Worm (Caenorhabditis elegans): ENCODE measurements around the gene rbx-1.

The rbx-1 gene

ce11 chrV:9731852-9732251 is 41.5 kb upstream of the rbx-1 start:
- TF ChIP-seq unc-62 (GFP tag; optimal IDR thresholded peaks at IDR 0.05) (peak; percentile 65), blmp-1 (tag; optimal IDR thresholded peaks at IDR 0.05) (no peak), ham-2 (GFP tag; optimal IDR thresholded peaks at IDR 0.05) (peak; percentile 28)

- no peak for TF ChIP-seq snpc-4 (tag; optimal IDR thresholded peaks at IDR 0.05)
- peak; percentile 37 for TF ChIP-seq ces-1 (GFP tag; optimal IDR thresholded peaks at IDR 0.05)
- peak; percentile 97 for TF ChIP-seq ham-2 (GFP tag; optimal IDR thresholded peaks at IDR 0.05)
- TF ChIP-seq bed-3 (GFP tag; optimal IDR thresholded peaks at IDR 0.05), result no peak
- peak; percentile 32 for TF ChIP-seq nhr-76 (tag; optimal IDR thresholded peaks at IDR 0.05)
- TF ChIP-seq blmp-1 (tag; optimal IDR thresholded peaks at IDR 0.05), result peak; percentile 11
- TF ChIP-seq drap-1 (GFP tag; optimal IDR thresholded peaks at IDR 0.05), result no peak
- TF ChIP-seq flh-1 (GFP tag; optimal IDR thresholded peaks at IDR 0.05), result peak; percentile 54
- TF ChIP-seq elt-3 (tag; optimal IDR thresholded peaks at IDR 0.05), result no peak
- TF ChIP-seq ceh-43 (GFP tag; optimal IDR thresholded peaks at IDR 0.05), result peak; percentile 55
- TF ChIP-seq nhr-28 (tag; optimal IDR thresholded peaks at IDR 0.05), result no peak
- peak; percentile 37 for TF ChIP-seq lin-32 (GFP tag; optimal IDR thresholded peaks at IDR 0.05)
- TF ChIP-seq elt-1 (tag; optimal IDR thresholded peaks at IDR 0.05; ENCODE audit: borderline replicate concordance, insufficient read depth), result no peak
- TF ChIP-seq unc-62 (GFP tag; optimal IDR thresholded peaks at IDR 0.05), result peak; percentile 83
- TF ChIP-seq lsy-2 (tag; optimal IDR thresholded peaks at IDR 0.05), result peak; percentile 95
- TF ChIP-seq nhr-2 (tag; optimal IDR thresholded peaks at IDR 0.05), result peak; percentile 55
- TF ChIP-seq lin-13 (tag; optimal IDR thresholded peaks at IDR 0.05), result peak; percentile 82
- TF ChIP-seq nhr-12 (tag; optimal IDR thresholded peaks at IDR 0.05), result peak; percentile 48
- TF ChIP-seq sptf-1 (tag; optimal IDR thresholded peaks at IDR 0.05), result peak; percentile 90
- TF ChIP-seq mep-1 (tag; optimal IDR thresholded peaks at IDR 0.05), result peak; percentile 38
- TF ChIP-seq ceh-83 (GFP tag; optimal IDR thresholded peaks at IDR 0.05), result no peak
- TF ChIP-seq cnd-1 (tag; optimal IDR thresholded peaks at IDR 0.05), result peak; percentile 17
- peak; percentile 90 for TF ChIP-seq mls-2 (tag; optimal IDR thresholded peaks at IDR 0.05)
- TF ChIP-seq hlh-1 (tag; optimal IDR thresholded peaks at IDR 0.05), result peak; percentile 70
- peak; percentile 48 for TF ChIP-seq ceh-39 (tag; optimal IDR thresholded peaks at IDR 0.05)
- TF ChIP-seq M03D4.4 (tag; optimal IDR thresholded peaks at IDR 0.05), result peak; percentile 78
- TF ChIP-seq zip-8 (tag; optimal IDR thresholded peaks at IDR 0.05), result no peak
- peak; percentile 77 for TF ChIP-seq ztf-11 (tag; optimal IDR thresholded peaks at IDR 0.05)
- peak; percentile 35 for TF ChIP-seq sem-2 (GFP tag; optimal IDR thresholded peaks at IDR 0.05)
- no peak for TF ChIP-seq unc-39 (tag; optimal IDR thresholded peaks at IDR 0.05)
- TF ChIP-seq tbx-8 (GFP tag; optimal IDR thresholded peaks at IDR 0.05), result peak; percentile 55
- peak; percentile 79 for TF ChIP-seq pha-4 (tag; optimal IDR thresholded peaks at IDR 0.05)
- TF ChIP-seq mab-5 (tag; optimal IDR thresholded peaks at IDR 0.05), result peak; percentile 42
- peak; percentile 80 for TF ChIP-seq nhr-237 (tag; optimal IDR thresholded peaks at IDR 0.05)
- peak; percentile 98 for TF ChIP-seq unc-120 (tag; optimal IDR thresholded peaks at IDR 0.05; ENCODE audit: poor library complexity, severe bottlenecking)
Observed at ce11 chrV:9730743-9731706, 40.7 kb upstream of the rbx-1 start.

ce11 chrV:9729462-9730162 is 39.3 kb upstream of the rbx-1 start, which contains the start of the genes aagr-3 and drap-1:
Gene aagr-3 (minus strand): TSS chrV:9729512.
Gene drap-1 (plus strand): TSS chrV:9730106.
- no peak for TF ChIP-seq flh-1 (GFP tag; optimal IDR thresholded peaks at IDR 0.05)
- TF ChIP-seq mls-2 (tag; optimal IDR thresholded peaks at IDR 0.05), result no peak
- TF ChIP-seq ceh-83 (GFP tag; optimal IDR thresholded peaks at IDR 0.05), result no peak
- no peak for TF ChIP-seq nhr-12 (tag; optimal IDR thresholded peaks at IDR 0.05)
- TF ChIP-seq hlh-1 (tag; optimal IDR thresholded peaks at IDR 0.05), result peak; percentile 16
- TF ChIP-seq elt-1 (tag; optimal IDR thresholded peaks at IDR 0.05; ENCODE audit: borderline replicate concordance, insufficient read depth), result no peak
- no peak for TF ChIP-seq sem-2 (GFP tag; optimal IDR thresholded peaks at IDR 0.05)
- TF ChIP-seq blmp-1 (tag; optimal IDR thresholded peaks at IDR 0.05), result no peak
- TF ChIP-seq nhr-2 (tag; optimal IDR thresholded peaks at IDR 0.05), result no peak
- no peak for TF ChIP-seq snpc-4 (tag; optimal IDR thresholded peaks at IDR 0.05)
- no peak for TF ChIP-seq lin-13 (tag; optimal IDR thresholded peaks at IDR 0.05)
- TF ChIP-seq sptf-1 (tag; optimal IDR thresholded peaks at IDR 0.05), result no peak
- TF ChIP-seq cnd-1 (tag; optimal IDR thresholded peaks at IDR 0.05), result no peak
- no peak for TF ChIP-seq zip-8 (tag; optimal IDR thresholded peaks at IDR 0.05)
- peak; percentile 76 for TF ChIP-seq mep-1 (tag; optimal IDR thresholded peaks at IDR 0.05)
- peak; percentile 58 for TF ChIP-seq ces-1 (GFP tag; optimal IDR thresholded peaks at IDR 0.05)
- no peak for TF ChIP-seq mab-5 (tag; optimal IDR thresholded peaks at IDR 0.05)
- TF ChIP-seq pha-4 (tag; optimal IDR thresholded peaks at IDR 0.05), result peak; percentile 73
- no peak for TF ChIP-seq drap-1 (GFP tag; optimal IDR thresholded peaks at IDR 0.05)
- no peak for TF ChIP-seq ham-2 (GFP tag; optimal IDR thresholded peaks at IDR 0.05)
- no peak for TF ChIP-seq tbx-8 (GFP tag; optimal IDR thresholded peaks at IDR 0.05)
- peak; percentile 91 for TF ChIP-seq ceh-39 (tag; optimal IDR thresholded peaks at IDR 0.05)
- TF ChIP-seq lin-32 (GFP tag; optimal IDR thresholded peaks at IDR 0.05), result no peak
- TF ChIP-seq lsy-2 (tag; optimal IDR thresholded peaks at IDR 0.05), result peak; percentile 45
